Worm (Caenorhabditis elegans): ENCODE measurements around the gene kmo-2.

The kmo-2 gene

DNA sequence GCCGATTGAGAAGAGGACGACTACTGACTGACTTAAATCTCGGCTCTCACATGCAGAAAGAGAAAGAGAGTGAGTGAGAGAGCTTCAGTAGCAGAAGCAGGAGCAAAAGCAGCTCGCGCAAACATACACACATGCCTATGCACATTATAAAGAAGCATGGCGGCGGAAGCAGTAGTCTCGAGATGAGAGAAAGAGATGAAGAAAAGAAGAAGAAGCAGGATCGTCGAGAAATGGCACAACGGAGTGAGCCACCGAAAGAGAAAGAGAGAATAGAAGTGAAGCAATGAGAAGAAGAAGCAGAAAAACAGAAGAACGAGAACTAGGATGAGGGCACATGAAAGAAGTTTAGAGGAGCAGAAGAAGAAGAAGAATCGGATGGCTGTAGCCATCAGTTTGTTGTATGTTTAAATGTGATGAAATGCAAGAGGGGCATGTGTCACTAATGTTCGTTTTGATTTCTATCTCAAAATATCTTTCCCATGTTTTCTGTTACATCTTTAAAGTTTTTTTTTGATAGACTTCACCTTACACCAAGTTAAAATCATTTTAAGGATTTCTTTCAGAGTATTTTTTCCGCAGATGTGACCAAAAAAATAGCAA lies 41.4 kb downstream of the kmo-2 start (continued):
- no peak for TF ChIP-seq ceh-32 (tag; optimal IDR thresholded peaks at IDR 0.05; ENCODE audit: poor library complexity)
- no peak for TF ChIP-seq lim-7 (GFP tag; IDR thresholded peaks at IDR 0.05)
- no peak for TF ChIP-seq nhr-28 (tag; optimal IDR thresholded peaks at IDR 0.05)
- peak; percentile 93 for TF ChIP-seq fkh-10 (GFP tag; optimal IDR thresholded peaks at IDR 0.05)
- TF ChIP-seq set-16 (GFP tag; IDR thresholded peaks at IDR 0.05), result no peak
- no peak for TF ChIP-seq dmd-9 (GFP tag; IDR thresholded peaks at IDR 0.05)
- peak in 1 of 2 experiments; percentile 33 for TF ChIP-seq daf-16 (GFP tag; optimal IDR thresholded peaks at IDR 0.05)
- TF ChIP-seq daf-16 (tag; optimal IDR thresholded peaks at IDR 0.05), result no peak
- peak in 1 of 2 experiments; percentile 90 for TF ChIP-seq mdl-1 (tag; optimal IDR thresholded peaks at IDR 0.05)
- peak; percentile 3 for TF ChIP-seq dve-1 (tag; optimal IDR thresholded peaks at IDR 0.05; ENCODE audit: insufficient read depth)
- TF ChIP-seq vab-7 (GFP tag; IDR thresholded peaks at IDR 0.05), result peak; percentile 24; the same call in 1 of the 2 replicates
- no peak for TF ChIP-seq snpc-1.2 (GFP tag; IDR thresholded peaks at IDR 0.05)
- peak; percentile 28 to 49 for TF ChIP-seq lsy-2 (tag; optimal IDR thresholded peaks at IDR 0.05)
- TF ChIP-seq dpl-1 (GFP tag; optimal IDR thresholded peaks at IDR 0.05), result no peak
- peak in 1 of 2 experiments; percentile 89 for TF ChIP-seq unc-62 (GFP tag; optimal IDR thresholded peaks at IDR 0.05 in 1 of 2)
- no peak for TF ChIP-seq unc-62 (tag; optimal IDR thresholded peaks at IDR 0.05)
- no peak for TF ChIP-seq ztf-11 (tag; optimal IDR thresholded peaks at IDR 0.05)
- no peak for TF ChIP-seq ceh-44 (GFP tag; IDR thresholded peaks at IDR 0.05)
- TF ChIP-seq nhr-48 (tag; optimal IDR thresholded peaks at IDR 0.05), result no peak
- no peak for TF ChIP-seq T20F7.1 (GFP tag; optimal IDR thresholded peaks at IDR 0.05)
- TF ChIP-seq mdt-29 (GFP tag; IDR thresholded peaks at IDR 0.05), result no peak
- TF ChIP-seq F26F4.8 (GFP tag; conservative IDR thresholded peaks at IDR 0.05), result no peak
- TF ChIP-seq lin-15B (tag; optimal IDR thresholded peaks at IDR 0.05), result no peak
- peak; percentile 25 for TF ChIP-seq hlh-11 (tag; optimal IDR thresholded peaks at IDR 0.05)
- TF ChIP-seq Y48G9A.11 (GFP tag; IDR thresholded peaks at IDR 0.05), result no peak
- TF ChIP-seq ZK546.5 (tag; optimal IDR thresholded peaks at IDR 0.05), result no peak
- TF ChIP-seq Y75B8A.6 (GFP tag; IDR thresholded peaks at IDR 0.05), result no peak
- peak; percentile 68 for TF ChIP-seq hmg-1.1 (GFP tag; IDR thresholded peaks at IDR 0.05)
- TF ChIP-seq mes-2 (tag; optimal IDR thresholded peaks at IDR 0.05; ENCODE audit: poor library complexity, severe bottlenecking), result peak; percentile 34
- TF ChIP-seq zip-2 (tag; optimal IDR thresholded peaks at IDR 0.05), result no peak
- TF ChIP-seq hif-1 (tag; optimal IDR thresholded peaks at IDR 0.05), result peak in 1 of 2 experiments; percentile 5
- peak; percentile 59 for TF ChIP-seq F37D6.2 (tag; optimal IDR thresholded peaks at IDR 0.05)
- TF ChIP-seq dmd-8 (GFP tag; IDR thresholded peaks at IDR 0.05), result no peak
- TF ChIP-seq lin-39 (tag; optimal IDR thresholded peaks at IDR 0.05), result no peak
- no peak for TF ChIP-seq ceh-62 (tag; optimal IDR thresholded peaks at IDR 0.05)
- peak; percentile 31 for TF ChIP-seq mep-1 (tag; optimal IDR thresholded peaks at IDR 0.05)
- TF ChIP-seq ces-1 (GFP tag; optimal IDR thresholded peaks at IDR 0.05), result no peak
- TF ChIP-seq nhr-6 (tag; optimal IDR thresholded peaks at IDR 0.05), result peak; percentile 39
- TF ChIP-seq ama-1 (optimal IDR thresholded peaks at IDR 0.05), result no peak

DNA sequence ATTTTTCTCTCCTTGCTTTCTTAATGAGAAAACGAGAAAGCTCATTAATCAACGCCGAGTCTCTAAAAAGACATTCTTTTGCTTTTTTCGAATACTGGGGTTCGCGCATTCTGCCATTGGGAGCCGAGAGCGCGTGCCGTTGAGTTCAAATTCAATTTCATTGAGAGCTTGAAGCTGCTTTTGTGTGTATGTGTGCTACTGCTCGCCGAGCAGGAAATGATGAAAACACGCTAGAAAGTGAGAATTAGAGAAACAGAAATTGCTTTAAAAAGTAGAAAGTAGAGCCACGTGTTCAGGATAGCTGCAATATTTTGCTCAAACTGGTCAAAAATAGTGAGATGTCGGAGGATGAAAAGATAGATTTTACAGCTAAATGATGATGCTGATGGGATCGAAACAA lies 42.7 kb downstream of the kmo-2 start:
- TF ChIP-seq nhr-10 (tag; optimal IDR thresholded peaks at IDR 0.05) (no peak), madf-5 (GFP tag; IDR thresholded peaks at IDR 0.05) (no peak), unc-62 (GFP tag; optimal IDR thresholded peaks at IDR 0.05 in 1 of 2) (no peak), unc-62 (tag; optimal IDR thresholded peaks at IDR 0.05) (no peak), zfp-2 (tag; optimal IDR thresholded peaks at IDR 0.05) (no peak), dmd-9 (GFP tag; IDR thresholded peaks at IDR 0.05) (no peak), ceh-62 (tag; optimal IDR thresholded peaks at IDR 0.05) (no peak), ztf-11 (tag; optimal IDR thresholded peaks at IDR 0.05) (no peak), ceh-20 (GFP tag; IDR thresholded peaks at IDR 0.05) (no peak), zip-2 (tag; optimal IDR thresholded peaks at IDR 0.05) (no peak), nhr-237 (tag; optimal IDR thresholded peaks at IDR 0.05) (no peak), ceh-82 (tag; optimal IDR thresholded peaks at IDR 0.05) (no peak), sdz-12 (GFP tag; optimal IDR thresholded peaks at IDR 0.05) (no peak), nhr-11 (tag; optimal IDR thresholded peaks at IDR 0.05) (peak; percentile 2), nhr-48 (tag; optimal IDR thresholded peaks at IDR 0.05) (no peak), R02D3.7 (tag; optimal IDR thresholded peaks at IDR 0.05) (no peak), lsy-2 (tag; optimal IDR thresholded peaks at IDR 0.05) (peak in 1 of 2 experiments; percentile 29), T20F7.1 (GFP tag; optimal IDR thresholded peaks at IDR 0.05) (no peak), php-3 (GFP tag; IDR thresholded peaks at IDR 0.05) (no peak), lim-7 (GFP tag; IDR thresholded peaks at IDR 0.05) (no peak), nhr-76 (tag; optimal IDR thresholded peaks at IDR 0.05) (no peak), lin-39 (tag; optimal IDR thresholded peaks at IDR 0.05) (no peak), hlh-11 (tag; optimal IDR thresholded peaks at IDR 0.05) (no peak), zag-1 (tag; optimal IDR thresholded peaks at IDR 0.05) (no peak)
